Fruit fly (Drosophila melanogaster) S2 (cell line): Measurements from ENCODE around the gene CG7368.
A peak's percentile ranks its signal among the peaks of the same experiment; 100 is the strongest.

Experiments used
- CG8478 ChIP-seq: fragments of >200 bp; optimal IDR thresholded peaks from 2 replicates; lab custom pipeline; 2018
- CTCF ChIP-seq, 2 experiments: fragments of >200 bp; optimal IDR thresholded peaks; 2 replicates each; lab custom pipeline; 2018

dm6 chr3L:11554796-11555195 is 42.2 kb upstream of the CG7368 start:
- TF ChIP-seq CTCF (optimal IDR thresholded peaks at IDR 0.05; lab: Kevin White, UChicago) (peak in 1 of 2 experiments; percentile 15), CG8478 (lab: Kevin White, UChicago) (no peak)
